Fruit fly (Drosophila melanogaster): ENCODE results near the gene Mst57Dc.

DNA sequence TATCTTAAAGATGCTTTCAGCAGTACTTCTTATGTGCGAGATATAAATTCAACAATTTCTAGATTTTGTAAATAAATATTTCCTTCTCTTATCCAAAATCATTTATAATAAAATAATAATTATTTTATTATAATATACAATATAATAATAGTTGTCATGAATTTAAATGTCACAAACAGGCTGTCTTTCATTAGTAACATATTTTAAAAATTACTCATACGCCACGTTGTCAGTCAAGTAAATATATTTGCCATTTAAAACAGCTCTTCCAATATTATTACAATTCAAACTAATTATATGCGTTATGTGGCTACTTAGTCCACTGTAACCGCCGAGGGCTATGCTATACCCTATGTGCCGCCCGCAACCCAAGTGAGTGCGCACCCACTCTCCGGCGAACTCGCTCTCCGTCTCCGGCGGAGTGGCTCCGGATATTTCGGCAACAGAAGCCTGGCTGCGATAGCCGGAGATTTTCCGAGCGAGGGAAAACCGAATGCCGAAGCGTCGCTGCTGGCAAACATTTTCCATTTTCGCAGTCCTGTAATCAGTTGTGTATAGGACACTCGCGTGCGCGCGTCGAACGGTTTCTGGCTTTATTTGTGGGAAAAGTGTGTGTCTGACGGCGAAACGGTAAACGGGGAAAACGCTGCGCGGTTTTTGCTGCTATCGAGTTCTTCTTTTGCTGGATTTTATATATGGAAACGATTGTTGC is 26.3 kb upstream of the Mst57Dc start, which contains the start of gene CG5890:
- TF ChIP-seq Deaf1 (tag; optimal IDR thresholded peaks at IDR 0.05): peak; percentile 94
- no peak for TF ChIP-seq Dip3 (GFP tag; optimal IDR thresholded peaks at IDR 0.05)
- no peak for TF ChIP-seq CG8089 (GFP tag; optimal IDR thresholded peaks at IDR 0.05)
- TF ChIP-seq unpg (GFP tag; optimal IDR thresholded peaks at IDR 0.05): no peak
- TF ChIP-seq CG8281 (tag; optimal IDR thresholded peaks at IDR 0.05): no peak
- TF ChIP-seq sens (GFP tag): no peak

Data from whole organism, embryonic.